Worm (Caenorhabditis elegans): ENCODE results near the gene tbx-36.

- no peak for TF ChIP-seq ctbp-1 (GFP tag; IDR thresholded peaks at IDR 0.05)
- TF ChIP-seq nhr-237 (tag; optimal IDR thresholded peaks at IDR 0.05), result no peak
- TF ChIP-seq ceh-62 (tag; optimal IDR thresholded peaks at IDR 0.05), result no peak
- TF ChIP-seq ztf-7 (tag; optimal IDR thresholded peaks at IDR 0.05), result no peak
- TF ChIP-seq gei-8 (GFP tag; optimal IDR thresholded peaks at IDR 0.05), result no peak
- no peak for TF ChIP-seq ces-1 (GFP tag; optimal IDR thresholded peaks at IDR 0.05)
- no peak for TF ChIP-seq mep-1 (tag; optimal IDR thresholded peaks at IDR 0.05)
- TF ChIP-seq egl-43 (GFP tag; IDR thresholded peaks at IDR 0.05), result no peak
- TF ChIP-seq saeg-2 (GFP tag; IDR thresholded peaks at IDR 0.05), result no peak
- TF ChIP-seq dve-1 (tag; optimal IDR thresholded peaks at IDR 0.05; ENCODE audit: insufficient read depth), result no peak
- TF ChIP-seq nhr-25 (tag; optimal IDR thresholded peaks at IDR 0.05; ENCODE audit: borderline replicate concordance, insufficient read depth), result no peak
- TF ChIP-seq mdt-29 (GFP tag; IDR thresholded peaks at IDR 0.05), result no peak
- no peak for TF ChIP-seq dmd-6 (GFP tag; IDR thresholded peaks at IDR 0.05)
- TF ChIP-seq F49E8.2 (tag; optimal IDR thresholded peaks at IDR 0.05; ENCODE audit: borderline replicate concordance), result no peak
These were observed 31.3 kb upstream of the tbx-36 start for ce11 chrIV:11919067-11919466.

Data from whole organism, L4 larva.